Fruit fly (Drosophila melanogaster) whole organism, embryonic: ENCODE data around the gene Tm1.
A peak's percentile ranks its signal among the peaks of the same experiment; 100 is the strongest.

Source experiments
- Atf-2 ChIP-seq: fragments of 200-800 bp; sonication (Bioruptor generic); optimal IDR thresholded peaks from 2 replicates; lab custom pipeline; 2016; ENCODE audit warnings: missing biosample characterization, missing genetic modification characterization
- C15 ChIP-seq: fragments of 200-800 bp; sonication (Bioruptor generic); IDR thresholded peaks from 3 replicates; pipeline ENCODE4 v1.3.6; 2022; ENCODE audit warnings: missing biosample characterization, missing genetic modification characterization
- CG10274 ChIP-seq: fragments of 200-800 bp; sonication (Bioruptor generic); optimal IDR thresholded peaks from 3 replicates; lab custom pipeline; 2017; ENCODE audit warnings: missing biosample characterization, mild to moderate bottlenecking, missing genetic modification characterization
- CG10431 ChIP-seq: fragments of 200-800 bp; sonication (Bioruptor generic); optimal IDR thresholded peaks from 3 replicates; lab custom pipeline; 2018; ENCODE audit warnings: missing biosample characterization, mild to moderate bottlenecking, missing genetic modification characterization
- CG12769 ChIP-seq: fragments of 200-800 bp; sonication (Bioruptor generic); optimal IDR thresholded peaks from 2 replicates; lab custom pipeline; 2019; ENCODE audit warnings: missing biosample characterization, mild to moderate bottlenecking, missing genetic modification characterization, moderate library complexity
- CG13296 ChIP-seq: fragments of 200-800 bp; sonication (Bioruptor generic); optimal IDR thresholded peaks from 3 replicates; lab custom pipeline; 2018; ENCODE audit warnings: missing biosample characterization, mild to moderate bottlenecking, missing genetic modification characterization
- CG13424 ChIP-seq: fragments of 200-800 bp; sonication (Bioruptor generic); optimal IDR thresholded peaks from 2 replicates; lab custom pipeline; 2019; ENCODE audit warnings: missing biosample characterization, mild to moderate bottlenecking, missing genetic modification characterization, moderate library complexity
- CG13775 ChIP-seq: fragments of 200-800 bp; sonication (Bioruptor generic); optimal IDR thresholded peaks from 3 replicates; lab custom pipeline; 2017; ENCODE audit warnings: missing biosample characterization, mild to moderate bottlenecking, missing genetic modification characterization
- CG13894 ChIP-seq: fragments of 200-800 bp; sonication (Bioruptor generic); optimal IDR thresholded peaks from 3 replicates; lab custom pipeline; 2018; ENCODE audit warnings: missing biosample characterization, mild to moderate bottlenecking, missing genetic modification characterization, moderate library complexity
- CG14860 ChIP-seq: fragments of 200-800 bp; sonication (Bioruptor generic); IDR thresholded peaks from 3 replicates; pipeline ENCODE4 v1.3.6; 2022; ENCODE audit warnings: missing biosample characterization, missing genetic modification characterization; ENCODE audit not compliant: partially characterized antibody
- CG14965 ChIP-seq: fragments of 200-800 bp; sonication (Bioruptor generic); optimal IDR thresholded peaks from 2 replicates; lab custom pipeline; 2016; ENCODE audit warnings: missing biosample characterization, missing genetic modification characterization, borderline replicate concordance
- CG15073 ChIP-seq: fragments of 200-800 bp; sonication (Bioruptor generic); optimal IDR thresholded peaks from 2 replicates; lab custom pipeline; 2016; ENCODE audit warnings: missing biosample characterization, missing genetic modification characterization
- CG15601 ChIP-seq: fragments of 200-800 bp; sonication (Bioruptor generic); optimal IDR thresholded peaks from 3 replicates; lab custom pipeline; 2019; ENCODE audit warnings: missing biosample characterization, mild to moderate bottlenecking, missing genetic modification characterization, moderate library complexity
- CG16815 ChIP-seq: fragments of 200-800 bp; sonication (Bioruptor generic); optimal IDR thresholded peaks from 3 replicates; lab custom pipeline; 2017; ENCODE audit warnings: missing biosample characterization, mild to moderate bottlenecking, missing genetic modification characterization
- CG17385 ChIP-seq: fragments of 200-800 bp; sonication (Bioruptor generic); optimal IDR thresholded peaks from 3 replicates; lab custom pipeline; 2018; ENCODE audit warnings: missing biosample characterization, mild to moderate bottlenecking, missing genetic modification characterization
- CG18262 ChIP-seq: fragments of 200-800 bp; optimal IDR thresholded peaks from 3 replicates; lab custom pipeline; 2019; ENCODE audit warnings: missing biosample characterization, mild to moderate bottlenecking, missing genetic modification characterization, moderate library complexity
- CG42726 ChIP-seq: fragments of 200-800 bp; sonication (Bioruptor generic); IDR thresholded peaks from 2 replicates; pipeline ENCODE4 v1.3.6; 2022; ENCODE audit warnings: missing biosample characterization, missing genetic modification characterization; ENCODE audit not compliant: partially characterized antibody
- CG7271 ChIP-seq: fragments of 200-800 bp; sonication (Bioruptor generic); optimal IDR thresholded peaks from 2 replicates; lab custom pipeline; 2018; ENCODE audit warnings: missing biosample characterization, mild to moderate bottlenecking, missing genetic modification characterization, moderate library complexity
- CG7745 ChIP-seq: fragments of 200-800 bp; sonication (Bioruptor generic); optimal IDR thresholded peaks from 2 replicates; lab custom pipeline; 2018; ENCODE audit warnings: missing biosample characterization, mild to moderate bottlenecking, missing genetic modification characterization, moderate library complexity
- CG8089 ChIP-seq: fragments of 200-800 bp; sonication (Bioruptor generic); optimal IDR thresholded peaks from 3 replicates; lab custom pipeline; 2016; ENCODE audit warnings: missing biosample characterization, missing genetic modification characterization
- CG8478 ChIP-seq: fragments of >200 bp; optimal IDR thresholded peaks from 2 replicates; lab custom pipeline; 2018
- CG8924 ChIP-seq: fragments of 200-800 bp; optimal IDR thresholded peaks from 3 replicates; lab custom pipeline; 2019; ENCODE audit warnings: missing biosample characterization, mild to moderate bottlenecking, missing genetic modification characterization, moderate library complexity
- CG9797 ChIP-seq: fragments of 200-800 bp; sonication (Bioruptor generic); optimal IDR thresholded peaks from 3 replicates; lab custom pipeline; 2018; ENCODE audit warnings: missing biosample characterization, mild to moderate bottlenecking, missing genetic modification characterization
- CkIIα-i1 ChIP-seq: fragments of 200-800 bp; sonication (Bioruptor generic); IDR thresholded peaks from 2 replicates; pipeline ENCODE4 v1.3.6; 2022; ENCODE audit warnings: missing biosample characterization, missing genetic modification characterization
- Dbx ChIP-seq: fragments of 200-800 bp; sonication (Bioruptor generic); IDR thresholded peaks from 3 replicates; pipeline ENCODE4 v1.3.6; 2022; ENCODE audit warnings: missing biosample characterization, missing genetic modification characterization
- Fer1 ChIP-seq: fragments of 200-800 bp; sonication (Bioruptor generic); optimal IDR thresholded peaks from 2 replicates; lab custom pipeline; 2017; ENCODE audit warnings: missing biosample characterization, mild to moderate bottlenecking, missing genetic modification characterization
- Fer3 ChIP-seq: fragments of 200-800 bp; sonication (Bioruptor generic); optimal IDR thresholded peaks from 2 replicates; lab custom pipeline; 2018; ENCODE audit warnings: missing biosample characterization, mild to moderate bottlenecking, missing genetic modification characterization, moderate library complexity
- GATAe ChIP-seq: fragments of 200-800 bp; sonication (Bioruptor generic); conservative IDR thresholded peaks from 2 replicates; pipeline ENCODE4 v1.3.6; 2022; ENCODE audit warnings: missing biosample characterization, missing genetic modification characterization
- H2.0 ChIP-seq: fragments of 200-800 bp; sonication (Bioruptor generic); IDR thresholded peaks from 2 replicates; pipeline ENCODE4 v1.3.6; 2022; ENCODE audit warnings: missing biosample characterization, missing genetic modification characterization
- Hr78 ChIP-seq, 2 experiments: fragments of 200-800 bp in 1 of 2; fragments of >200 bp in 1 of 2; sonication (Bioruptor generic) in 1 of 2; optimal IDR thresholded peaks; 2 replicates each; lab custom pipeline; 2017 to 2019; ENCODE audit warnings: missing biosample characterization in 2 of 2, missing genetic modification characterization in 2 of 2, mild to moderate bottlenecking in 1 of 2, moderate library complexity in 1 of 2
- Hsf ChIP-seq: fragments of 200-800 bp; sonication (Bioruptor generic); optimal IDR thresholded peaks from 3 replicates; lab custom pipeline; 2016; ENCODE audit warnings: missing biosample characterization, missing genetic modification characterization
- Lhr ChIP-seq: fragments of 200-800 bp; sonication (Bioruptor generic); optimal IDR thresholded peaks from 3 replicates; lab custom pipeline; 2017; ENCODE audit warnings: mild to moderate bottlenecking, missing biosample characterization, missing genetic modification reagents, missing genetic modification characterization
- Myb ChIP-seq: fragments of 200-800 bp; sonication (Bioruptor generic); optimal IDR thresholded peaks from 2 replicates; lab custom pipeline; 2016; ENCODE audit warnings: missing biosample characterization, missing genetic modification characterization
- Rx ChIP-seq: fragments of 200-800 bp; sonication (Bioruptor generic); IDR thresholded peaks from 2 replicates; pipeline ENCODE4 v1.3.6; 2022; ENCODE audit warnings: missing biosample characterization, missing genetic modification characterization
- Taf1 ChIP-seq: fragments of 200-800 bp; sonication (Bioruptor generic); IDR thresholded peaks from 2 replicates; pipeline ENCODE4 v1.3.6; 2022; ENCODE audit warnings: missing biosample characterization, missing genetic modification characterization
- ab ChIP-seq: fragments of 200-800 bp; sonication (Bioruptor generic); optimal IDR thresholded peaks from 2 replicates; lab custom pipeline; 2016; ENCODE audit warnings: missing biosample characterization, missing genetic modification characterization
- aop ChIP-seq: fragments of 200-800 bp; sonication (Bioruptor generic); IDR thresholded peaks from 2 replicates; pipeline ENCODE4 v1.3.6; 2022; ENCODE audit warnings: missing biosample characterization, missing genetic modification characterization
- corto ChIP-seq: fragments of 200-800 bp; sonication (Bioruptor generic); optimal IDR thresholded peaks from 2 replicates; lab custom pipeline; 2016; ENCODE audit warnings: missing biosample characterization, mild to moderate bottlenecking, missing genetic modification characterization, moderate library complexity
- dan ChIP-seq: fragments of 200-800 bp; sonication (Bioruptor generic); IDR thresholded peaks from 2 replicates; pipeline ENCODE4 v1.3.6; 2022; ENCODE audit warnings: missing biosample characterization, missing genetic modification characterization
- dimm ChIP-seq: fragments of 200-800 bp; sonication (Bioruptor generic); IDR thresholded peaks from 2 replicates; pipeline ENCODE4 v1.3.6; 2022; ENCODE audit warnings: missing biosample characterization, missing genetic modification characterization
- en ChIP-seq: fragments of 200-800 bp; sonication (Bioruptor generic); optimal IDR thresholded peaks from 2 replicates; lab custom pipeline; 2016; ENCODE audit warnings: missing biosample characterization, missing genetic modification characterization
- gce ChIP-seq: fragments of 200-800 bp; sonication (Bioruptor generic); IDR thresholded peaks from 3 replicates; pipeline ENCODE4 v1.3.6; 2022; ENCODE audit warnings: missing biosample characterization, missing genetic modification characterization
- lola ChIP-seq, 3 experiments: fragments of >200 bp in 2 of 3; fragments of 200-800 bp in 1 of 3; sonication (Bioruptor generic) in 1 of 3; optimal IDR thresholded peaks; 2 replicates each; lab custom pipeline; 2017 to 2019; ENCODE audit warnings: missing biosample characterization in 3 of 3, missing genetic modification characterization in 3 of 3, mild to moderate bottlenecking in 1 of 3, moderate library complexity in 1 of 3
- pan ChIP-seq, 4 experiments: fragments of >200 bp in 3 of 4; fragments of 200-800 bp in 1 of 4; sonication (Bioruptor generic) in 1 of 4; optimal IDR thresholded peaks in 3 of 4; IDR thresholded peaks in 1 of 4; 2 replicates each; pipeline versions ENCODE4 v1.3.6 to Lab custom; 2017 to 2022; ENCODE audit warnings: missing biosample characterization in 2 of 4, missing genetic modification characterization in 2 of 4, mixed read lengths in 1 of 4
- peb ChIP-seq: fragments of 200-800 bp; sonication (Bioruptor generic); IDR thresholded peaks from 2 replicates; pipeline ENCODE4 v1.3.6; 2022; ENCODE audit warnings: missing biosample characterization, missing genetic modification characterization
- sd ChIP-seq: fragments of 200-800 bp; sonication (Bioruptor generic); optimal IDR thresholded peaks from 3 replicates; lab custom pipeline; 2018; ENCODE audit warnings: missing biosample characterization, mild to moderate bottlenecking, missing genetic modification characterization, moderate library complexity
- stc ChIP-seq: fragments of 200-800 bp; sonication (Bioruptor generic); IDR thresholded peaks from 2 replicates; pipeline ENCODE4 v1.3.6; 2022; ENCODE audit warnings: missing biosample characterization, missing genetic modification characterization
- tna ChIP-seq: fragments of 200-800 bp; sonication (Bioruptor generic); IDR thresholded peaks from 2 replicates; pipeline ENCODE4 v1.3.6; 2022; ENCODE audit warnings: missing biosample characterization, missing genetic modification characterization; ENCODE audit not compliant: partially characterized antibody
- tx ChIP-seq: fragments of 200-800 bp; sonication (Bioruptor generic); optimal IDR thresholded peaks from 2 replicates; lab custom pipeline; 2016; ENCODE audit warnings: missing biosample characterization, missing genetic modification characterization
- zfh1 ChIP-seq: fragments of 200-800 bp; sonication (Bioruptor generic); IDR thresholded peaks from 3 replicates; pipeline ENCODE4 v1.3.6; 2022; ENCODE audit warnings: missing biosample characterization, missing genetic modification characterization

Tm1 gene

DNA sequence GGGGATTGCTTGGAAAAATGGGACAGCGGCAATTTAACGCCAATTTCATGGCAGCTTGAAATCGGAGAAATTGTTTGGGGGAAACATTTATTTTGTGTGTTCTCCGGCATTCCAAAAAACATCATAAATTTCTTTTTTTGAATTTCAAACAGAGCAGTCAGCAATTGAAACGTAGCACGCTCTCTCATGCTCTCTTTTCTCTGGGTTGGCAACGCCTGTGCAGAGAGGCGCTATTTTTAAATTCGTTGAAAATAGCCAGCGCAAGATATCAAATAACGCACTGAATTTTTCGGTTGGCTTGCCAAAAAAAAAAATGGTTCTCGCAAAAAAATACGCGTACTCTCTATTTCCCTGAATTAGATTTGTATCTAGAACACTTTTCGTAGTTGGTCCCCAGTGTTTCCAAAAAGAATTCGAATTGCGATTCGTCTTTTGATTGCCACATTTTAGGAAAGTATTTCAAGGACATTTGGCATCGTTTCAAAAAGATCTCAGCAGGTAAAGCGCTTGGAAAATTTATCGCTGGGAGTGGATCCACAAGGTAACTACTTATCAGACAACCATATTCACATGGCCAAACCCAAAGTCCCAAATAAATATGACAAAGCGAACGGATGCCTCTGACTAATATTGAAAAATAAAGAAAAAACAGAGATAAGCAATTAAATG lies 8.1 kb downstream of the Tm1 start (continued):
- TF ChIP-seq Myb (peak; percentile 71), Atf-2 (GFP tag; lab: Kevin White, UChicago) (no peak), C15 (GFP tag; lab: Robert Waterston, UW) (no peak), CG10431 (GFP tag; lab: Kevin White, UChicago) (no peak), Hr78 (GFP tag; optimal IDR thresholded peaks at IDR 0.05; lab: Kevin White, UChicago) (no peak), CG9797 (GFP tag; lab: Kevin White, UChicago) (peak; percentile 7), CG14860 (no peak), GATAe (GFP tag; lab: Robert Waterston, UW) (no peak), lola (GFP tag; optimal IDR thresholded peaks at IDR 0.05; lab: Kevin White, UChicago) (no peak), aop (GFP tag; lab: Robert Waterston, UW) (no peak), CG7271 (no peak), Fer3 (no peak), Lhr (peak; percentile 41), CG16815 (GFP tag; lab: Kevin White, UChicago) (no peak), dimm (GFP tag; lab: Robert Waterston, UW) (no peak), en (GFP tag; lab: Kevin White, UChicago) (no peak), Taf1 (GFP tag; lab: Robert Waterston, UW) (no peak), corto (GFP tag; lab: Kevin White, UChicago) (no peak), CG15073 (GFP tag; lab: Kevin White, UChicago) (no peak), CG8089 (GFP tag; lab: Kevin White, UChicago) (no peak), CG13775 (GFP tag; lab: Kevin White, UChicago) (no peak), Dbx (GFP tag; lab: Robert Waterston, UW) (no peak), gce (no peak), CG14965 (GFP tag; lab: Kevin White, UChicago) (no peak), CG18262 (no peak), CG8478 (lab: Kevin White, UChicago) (no peak), CG7745 (no peak), CG10274 (GFP tag; lab: Kevin White, UChicago) (no peak), CG13894 (tag; lab: Kevin White, UChicago) (no peak), peb (GFP tag; lab: Robert Waterston, UW) (no peak), Rx (GFP tag; lab: Robert Waterston, UW) (no peak), CkIIα-i1 (GFP tag; lab: Robert Waterston, UW) (no peak), ab (GFP tag; lab: Kevin White, UChicago) (no peak), CG13296 (no peak), dan (GFP tag; lab: Robert Waterston, UW) (no peak), pan (optimal IDR thresholded peaks at IDR 0.05; lab: Kevin White, UChicago) (no peak), pan (GFP tag; optimal IDR thresholded peaks at IDR 0.05 in 1 of 2, IDR thresholded peaks at IDR 0.05 in 1 of 2) (no peak), CG17385 (GFP tag; lab: Kevin White, UChicago) (no peak), CG12769 (tag; lab: Kevin White, UChicago) (no peak), tna (GFP tag; lab: Robert Waterston, UW) (no peak), CG13424 (tag; lab: Kevin White, UChicago) (no peak), tx (no peak), CG42726 (GFP tag; lab: Robert Waterston, UW) (no peak), H2.0 (GFP tag; lab: Robert Waterston, UW) (no peak), stc (GFP tag; lab: Robert Waterston, UW) (no peak), CG15601 (tag; lab: Kevin White, UChicago) (no peak), Fer1 (GFP tag; lab: Kevin White, UChicago) (no peak), sd (tag; lab: Kevin White, UChicago) (peak; percentile 84), Hsf (GFP tag; lab: Kevin White, UChicago) (no peak), zfh1 (GFP tag; lab: Robert Waterston, UW) (no peak), CG8924 (tag; lab: Kevin White, UChicago) (no peak)
